Worm (Caenorhabditis elegans): ENCODE results near the gene B0252.3.
A peak's percentile ranks its signal among the peaks of the same experiment; 100 is the strongest.

The B0252.3 gene

DNA sequence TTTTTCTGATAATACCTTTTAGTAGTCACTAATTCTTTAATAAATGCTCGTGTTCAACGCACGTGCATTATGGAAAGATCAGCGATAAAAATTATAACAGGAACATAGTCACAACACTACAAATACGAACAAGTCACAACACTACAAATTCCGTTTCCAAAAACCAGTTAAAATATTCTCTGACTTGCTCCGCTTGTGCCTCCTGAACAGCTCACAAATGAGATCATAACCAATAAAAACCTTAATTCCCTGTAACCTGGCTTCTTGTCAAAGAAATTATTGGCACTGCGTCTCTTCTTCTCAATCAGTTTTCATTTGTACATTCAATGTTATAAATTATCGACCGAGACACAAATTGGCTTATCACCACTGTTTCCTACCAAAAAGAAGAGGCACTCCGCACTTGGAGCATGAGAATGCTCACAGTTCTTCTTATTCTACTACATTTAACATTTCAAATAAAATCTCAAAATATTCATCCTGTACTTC is 11.8 kb upstream of the B0252.3 start, which contains the start of gene B0252.1:
Gene B0252.1 (plus strand): TSS at position 318 of the 489 bp plus-strand sequence.
- TF ChIP-seq klf-2 (GFP tag; conservative IDR thresholded peaks at IDR 0.05): no peak
- TF ChIP-seq ztf-23 (GFP tag; IDR thresholded peaks at IDR 0.05): no peak
- TF ChIP-seq ztf-29 (GFP tag; IDR thresholded peaks at IDR 0.05): no peak
- TF ChIP-seq med-1 (GFP tag; optimal IDR thresholded peaks at IDR 0.05; ENCODE audit: insufficient read depth): no peak
- TF ChIP-seq cog-1 (tag; optimal IDR thresholded peaks at IDR 0.05): no peak
- no peak for TF ChIP-seq flt-1 (GFP tag; IDR thresholded peaks at IDR 0.05)
- TF ChIP-seq tab-1 (GFP tag; IDR thresholded peaks at IDR 0.05): no peak
- no peak for TF ChIP-seq ref-1 (GFP tag; conservative IDR thresholded peaks at IDR 0.05)

DNA sequence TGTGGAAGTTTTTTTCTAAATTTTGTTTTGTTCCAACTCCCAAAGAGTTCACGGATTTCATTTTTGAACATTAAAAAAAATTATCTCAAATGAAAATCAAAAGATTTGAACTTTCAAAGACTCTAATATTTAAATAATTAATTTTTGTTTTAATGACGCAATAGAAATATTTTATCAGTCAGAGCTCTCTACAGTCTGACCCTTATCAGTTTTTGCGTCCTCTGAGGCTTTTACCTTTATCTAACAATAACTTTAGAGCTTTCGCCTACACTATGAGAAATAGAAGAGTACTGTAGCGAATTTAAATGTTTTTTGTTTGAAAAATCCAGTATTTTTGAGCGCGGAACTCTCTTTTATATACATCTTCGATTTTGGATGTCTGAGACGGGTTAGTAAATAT is 11.3 kb upstream of the B0252.3 start, which contains the start of gene B0252.5:
Gene B0252.5 (minus strand): TSS at position 17 of the 400 bp plus-strand sequence.
- no peak for TF ChIP-seq ref-1 (GFP tag; conservative IDR thresholded peaks at IDR 0.05)
- no peak for TF ChIP-seq ztf-23 (GFP tag; IDR thresholded peaks at IDR 0.05)
- no peak for TF ChIP-seq tab-1 (GFP tag; IDR thresholded peaks at IDR 0.05)
- TF ChIP-seq med-1 (GFP tag; optimal IDR thresholded peaks at IDR 0.05; ENCODE audit: insufficient read depth): no peak
- no peak for TF ChIP-seq klf-2 (GFP tag; conservative IDR thresholded peaks at IDR 0.05)
- TF ChIP-seq T22C8.4 (GFP tag; IDR thresholded peaks at IDR 0.05): no peak
- no peak for TF ChIP-seq flt-1 (GFP tag; IDR thresholded peaks at IDR 0.05)
- no peak for TF ChIP-seq cog-1 (tag; optimal IDR thresholded peaks at IDR 0.05)
- TF ChIP-seq ztf-29 (GFP tag; IDR thresholded peaks at IDR 0.05): no peak

ce11 chrII:6917710-6918109 is 10.2 kb upstream of the B0252.3 start, which contains the start of gene B0252.11:
Gene B0252.11, minus strand, starts transcription at chrII:6917810.
- no peak for TF ChIP-seq flt-1 (GFP tag; IDR thresholded peaks at IDR 0.05)
- TF ChIP-seq tab-1 (GFP tag; IDR thresholded peaks at IDR 0.05): no peak
- no peak for TF ChIP-seq cog-1 (tag; optimal IDR thresholded peaks at IDR 0.05)

- TF ChIP-seq ztf-29 (GFP tag; IDR thresholded peaks at IDR 0.05) (no peak), med-1 (GFP tag; optimal IDR thresholded peaks at IDR 0.05; ENCODE audit: insufficient read depth) (no peak), cog-1 (tag; optimal IDR thresholded peaks at IDR 0.05) (no peak), ztf-23 (GFP tag; IDR thresholded peaks at IDR 0.05) (no peak), ref-1 (GFP tag; conservative IDR thresholded peaks at IDR 0.05) (no peak), T22C8.4 (GFP tag; IDR thresholded peaks at IDR 0.05) (no peak), klf-2 (GFP tag; conservative IDR thresholded peaks at IDR 0.05) (no peak), tab-1 (GFP tag; IDR thresholded peaks at IDR 0.05) (no peak), flt-1 (GFP tag; IDR thresholded peaks at IDR 0.05) (no peak)
These were observed 8.3 kb upstream of the B0252.3 start, which contains the start of gene B0252.8 for ce11 chrII:6915875-6916274. Gene B0252.8, plus strand, starts transcription at chrII:6916166.

ce11 chrII:6913309-6913708 is 5.8 kb upstream of the B0252.3 start, which contains the start of gene cyn-10:
Gene cyn-10, minus strand, starts transcription at chrII:6913365.
- TF ChIP-seq tab-1 (GFP tag; IDR thresholded peaks at IDR 0.05) (no peak), klf-2 (GFP tag; conservative IDR thresholded peaks at IDR 0.05) (peak; percentile 82), med-1 (GFP tag; optimal IDR thresholded peaks at IDR 0.05; ENCODE audit: insufficient read depth) (no peak), cog-1 (tag; optimal IDR thresholded peaks at IDR 0.05) (peak; percentile 52), ztf-29 (GFP tag; IDR thresholded peaks at IDR 0.05) (no peak), flt-1 (GFP tag; IDR thresholded peaks at IDR 0.05) (peak; percentile 92), T22C8.4 (GFP tag; IDR thresholded peaks at IDR 0.05) (no peak), ref-1 (GFP tag; conservative IDR thresholded peaks at IDR 0.05) (0 out of 2 replicates have a peak, but pooled peaks have one; percentile 42), ztf-23 (GFP tag; IDR thresholded peaks at IDR 0.05) (peak; percentile 90)

- TF ChIP-seq ref-1 (GFP tag; conservative IDR thresholded peaks at IDR 0.05): no peak
- TF ChIP-seq T22C8.4 (GFP tag; IDR thresholded peaks at IDR 0.05): no peak
- no peak for TF ChIP-seq tab-1 (GFP tag; IDR thresholded peaks at IDR 0.05)
- TF ChIP-seq cog-1 (tag; optimal IDR thresholded peaks at IDR 0.05): no peak
- no peak for TF ChIP-seq ztf-23 (GFP tag; IDR thresholded peaks at IDR 0.05)
- no peak for TF ChIP-seq med-1 (GFP tag; optimal IDR thresholded peaks at IDR 0.05; ENCODE audit: insufficient read depth)
- no peak for TF ChIP-seq klf-2 (GFP tag; conservative IDR thresholded peaks at IDR 0.05)
- TF ChIP-seq flt-1 (GFP tag; IDR thresholded peaks at IDR 0.05): no peak
- TF ChIP-seq ztf-29 (GFP tag; IDR thresholded peaks at IDR 0.05): no peak
These were observed 2.1 kb upstream of the B0252.3 start, which contains the start of gene asm-1 for ce11 chrII:6909568-6910122. Gene asm-1, plus strand, starts transcription at chrII:6910072.

DNA sequence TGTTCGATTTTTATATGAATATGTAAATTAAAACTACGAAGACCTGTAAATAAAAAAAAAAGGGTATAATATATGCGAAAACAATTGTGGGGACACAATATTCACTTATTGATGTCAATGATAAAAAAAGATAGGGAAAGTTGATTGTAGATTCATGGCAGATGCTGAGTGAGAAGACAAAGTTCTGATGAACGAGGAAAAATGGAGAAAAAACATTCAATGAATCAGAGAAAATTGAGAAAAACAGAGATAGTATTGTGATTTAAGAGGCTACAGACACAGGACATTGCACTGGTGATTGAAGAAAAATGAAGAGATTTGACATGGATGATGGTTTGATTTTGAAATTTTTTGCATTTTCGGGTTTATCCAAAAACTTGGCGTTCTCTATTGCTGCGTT is 1.1 kb upstream of the B0252.3 start:
- TF ChIP-seq ztf-29 (GFP tag; IDR thresholded peaks at IDR 0.05) (no peak), tab-1 (GFP tag; IDR thresholded peaks at IDR 0.05) (no peak)

DNA sequence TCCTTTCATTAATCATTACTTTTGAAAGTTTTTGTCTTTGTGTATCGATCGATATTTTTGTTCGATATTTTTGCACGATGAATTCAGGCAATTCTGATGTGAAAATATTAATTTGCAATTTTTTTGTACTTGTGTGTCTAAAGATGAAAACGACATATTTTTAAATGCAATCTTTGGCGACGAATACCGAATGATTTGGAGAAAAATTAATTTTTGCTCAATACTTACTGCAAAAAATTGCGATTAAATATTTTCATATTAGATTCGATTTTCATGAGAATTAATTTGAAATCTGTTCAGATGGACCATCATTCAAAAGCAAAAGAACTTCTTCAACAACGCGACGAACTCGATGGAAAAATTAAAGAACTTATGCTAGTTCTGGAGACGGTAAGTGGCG is 5.8 kb downstream of the B0252.3 start, which contains the start of gene psmd-9:
Gene psmd-9 (plus strand): TSS at position 301 of the 400 bp plus-strand sequence.
- TF ChIP-seq tab-1 (GFP tag; IDR thresholded peaks at IDR 0.05): no peak
- no peak for TF ChIP-seq med-1 (GFP tag; optimal IDR thresholded peaks at IDR 0.05; ENCODE audit: insufficient read depth)
- no peak for TF ChIP-seq cog-1 (tag; optimal IDR thresholded peaks at IDR 0.05)
- no peak for TF ChIP-seq ref-1 (GFP tag; conservative IDR thresholded peaks at IDR 0.05)
- TF ChIP-seq klf-2 (GFP tag; conservative IDR thresholded peaks at IDR 0.05): no peak
- TF ChIP-seq flt-1 (GFP tag; IDR thresholded peaks at IDR 0.05): no peak
- no peak for TF ChIP-seq ztf-23 (GFP tag; IDR thresholded peaks at IDR 0.05)
- TF ChIP-seq T22C8.4 (GFP tag; IDR thresholded peaks at IDR 0.05): no peak

DNA sequence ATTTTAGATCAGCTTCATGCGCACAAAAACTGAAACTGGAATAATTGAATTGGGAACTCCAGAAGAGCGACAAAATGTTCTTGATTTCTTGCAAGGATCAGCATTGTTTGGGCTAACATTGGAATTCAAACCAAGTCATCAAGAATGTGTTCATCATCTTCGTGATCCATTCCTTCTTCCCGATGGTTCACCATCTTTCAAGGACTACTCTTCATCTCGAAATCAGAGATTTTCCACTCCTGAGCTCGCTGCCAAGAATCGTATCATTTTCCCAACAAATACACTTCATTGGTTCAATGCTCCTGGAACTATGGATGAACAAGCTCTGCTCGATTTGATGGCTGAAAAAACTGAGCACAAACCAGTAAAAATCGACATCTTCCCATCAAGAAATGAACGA is 6.8 kb downstream of the B0252.3 start:
- TF ChIP-seq ztf-23 (GFP tag; IDR thresholded peaks at IDR 0.05) (no peak), klf-2 (GFP tag; conservative IDR thresholded peaks at IDR 0.05) (no peak), cog-1 (tag; optimal IDR thresholded peaks at IDR 0.05) (no peak), med-1 (GFP tag; optimal IDR thresholded peaks at IDR 0.05; ENCODE audit: insufficient read depth) (no peak), T22C8.4 (GFP tag; IDR thresholded peaks at IDR 0.05) (no peak), ztf-29 (GFP tag; IDR thresholded peaks at IDR 0.05) (no peak)
